Worm (Caenorhabditis elegans) whole organism, young adult: ENCODE results near the gene F59D12.2.
A peak's percentile ranks its signal among the peaks of the same experiment; 100 is the strongest.

Source experiments
- B0035.1 ChIP-seq: sonication (generic microtip); optimal IDR thresholded peaks from 2 replicates; lab custom pipeline; 2016; ENCODE audit warnings: missing genetic modification characterization, mild to moderate bottlenecking, missing compliant biosample characterization, missing genotype, missing genetic modification reagents
- C06A6.2 ChIP-seq: fragments of 200-800 bp; sonication (Bioruptor generic); conservative IDR thresholded peaks from 2 replicates; pipeline ENCODE4 v1.3.6; 2022; ENCODE audit warnings: missing genetic modification characterization, missing compliant biosample characterization
- C17E4.6 ChIP-seq: fragments of 200-800 bp; sonication (Bioruptor generic); IDR thresholded peaks from 2 replicates; pipeline ENCODE4 v1.3.6; 2022; ENCODE audit warnings: missing genetic modification reagents, missing genetic modification characterization, missing compliant biosample characterization
- F10E7.11 ChIP-seq: sonication (generic microtip); optimal IDR thresholded peaks from 2 replicates; lab custom pipeline; 2017; ENCODE audit warnings: mild to moderate bottlenecking, missing genetic modification characterization, moderate library complexity, missing compliant biosample characterization
- F23B12.7 ChIP-seq: sonication (generic microtip); optimal IDR thresholded peaks from 2 replicates; lab custom pipeline; 2017; ENCODE audit warnings: missing genetic modification characterization, mild to moderate bottlenecking, missing compliant biosample characterization, antibody characterized with exemption, moderate library complexity; ENCODE audit not compliant: insufficient read depth
- F33H1.4 ChIP-seq: fragments of 200-800 bp; sonication (Bioruptor generic); IDR thresholded peaks from 2 replicates; pipeline ENCODE4 v1.3.6; 2022; ENCODE audit warnings: missing genetic modification reagents, missing genetic modification characterization, missing compliant biosample characterization
- F39B2.1 ChIP-seq: fragments of 200-800 bp; sonication (Bioruptor generic); IDR thresholded peaks from 2 replicates; pipeline ENCODE4 v1.3.6; 2022; ENCODE audit warnings: missing genetic modification reagents, missing genetic modification characterization, missing compliant biosample characterization
- F57C9.4 ChIP-seq: sonication (generic microtip); optimal IDR thresholded peaks from 2 replicates; lab custom pipeline; 2017; ENCODE audit warnings: mild to moderate bottlenecking, missing genetic modification characterization, missing compliant biosample characterization
- K12H6.12 ChIP-seq: fragments of 200-800 bp; sonication (Bioruptor generic); optimal IDR thresholded peaks from 2 replicates; lab custom pipeline; 2018; ENCODE audit warnings: mild to moderate bottlenecking, missing genetic modification characterization, missing compliant biosample characterization
- Y53G8AR.9 ChIP-seq: fragments of 200-800 bp; sonication (Bioruptor generic); conservative IDR thresholded peaks from 2 replicates; pipeline ENCODE4 v1.3.6; 2022; ENCODE audit warnings: missing genetic modification reagents, missing genetic modification characterization, missing compliant biosample characterization
- Y67H2A.10 ChIP-seq: fragments of 200-800 bp; sonication (Bioruptor generic); conservative IDR thresholded peaks from 2 replicates; pipeline ENCODE4 v1.3.6; 2022; ENCODE audit warnings: missing genetic modification reagents, missing genetic modification characterization, missing compliant biosample characterization
- Y95B8A.8 ChIP-seq: fragments of 200-800 bp; sonication (Bioruptor generic); IDR thresholded peaks from 2 replicates; pipeline ENCODE4 v1.3.6; 2022; ENCODE audit warnings: missing genetic modification reagents, missing genetic modification characterization, missing compliant biosample characterization
- ZK185.1 ChIP-seq: sonication (generic microtip); optimal IDR thresholded peaks from 2 replicates; lab custom pipeline; 2016; ENCODE audit warnings: mild to moderate bottlenecking, missing genetic modification characterization, missing compliant biosample characterization; ENCODE audit not compliant: poor library complexity, severe bottlenecking
- ceh-27 ChIP-seq: fragments of 200-800 bp; sonication (Bioruptor generic); optimal IDR thresholded peaks from 2 replicates; lab custom pipeline; 2018; ENCODE audit warnings: mild to moderate bottlenecking, missing genetic modification characterization, moderate library complexity, missing compliant biosample characterization
- ceh-58 ChIP-seq: fragments of 200-800 bp; sonication (Bioruptor generic); IDR thresholded peaks from 2 replicates; pipeline ENCODE4 v1.3.6; 2022; ENCODE audit warnings: missing genetic modification characterization, missing compliant biosample characterization
- die-1 ChIP-seq: sonication (generic microtip); optimal IDR thresholded peaks from 2 replicates; lab custom pipeline; 2016; ENCODE audit warnings: missing genotype, mild to moderate bottlenecking, missing genetic modification characterization, missing compliant biosample characterization
- egrh-3 ChIP-seq: fragments of 200-800 bp; sonication (Bioruptor generic); IDR thresholded peaks from 2 replicates; pipeline ENCODE4 v1.3.6; 2022; ENCODE audit warnings: missing genetic modification reagents, missing genetic modification characterization, missing compliant biosample characterization
- gei-17 ChIP-seq: fragments of 200-800 bp; sonication (Bioruptor generic); optimal IDR thresholded peaks from 2 replicates; lab custom pipeline; 2018; ENCODE audit warnings: mild to moderate bottlenecking, missing genetic modification characterization, missing compliant biosample characterization
- hmg-1.2 ChIP-seq: fragments of 200-800 bp; sonication (Bioruptor generic); IDR thresholded peaks from 2 replicates; pipeline ENCODE4 v1.3.6; 2022; ENCODE audit warnings: missing genetic modification reagents, missing genetic modification characterization, missing compliant biosample characterization
- hmg-20 ChIP-seq: fragments of 200-800 bp; sonication (Bioruptor generic); IDR thresholded peaks from 2 replicates; pipeline ENCODE4 v1.3.6; 2022; ENCODE audit warnings: missing genetic modification reagents, missing genetic modification characterization, missing compliant biosample characterization
- hrde-1 ChIP-seq: sonication (generic microtip); optimal IDR thresholded peaks from 2 replicates; lab custom pipeline; 2016; ENCODE audit warnings: missing genetic modification characterization, mild to moderate bottlenecking, missing compliant biosample characterization, moderate library complexity, missing genotype, missing genetic modification reagents, borderline replicate concordance
- lin-35 ChIP-seq, 3 experiments: fragments of 150-350 bp in 2 of 3; sonication (generic microtip) in 1 of 3; optimal IDR thresholded peaks; 2 replicates each; lab custom pipeline; 2014 to 2018; ENCODE audit warnings: missing biosample characterization in 3 of 3, missing genetic modification characterization in 3 of 3, missing genetic modification reagents in 3 of 3
- lin-40 ChIP-seq: sonication (generic microtip); optimal IDR thresholded peaks from 2 replicates; lab custom pipeline; 2016; ENCODE audit warnings: missing genetic modification characterization, mild to moderate bottlenecking, missing compliant biosample characterization, missing genotype, missing genetic modification reagents
- lir-1 ChIP-seq: fragments of 200-800 bp; sonication (Bioruptor generic); conservative IDR thresholded peaks from 2 replicates; pipeline ENCODE4 v1.3.6; 2022; ENCODE audit warnings: missing genetic modification reagents, missing genetic modification characterization, missing compliant biosample characterization
- lsy-27 ChIP-seq: sonication (generic microtip); optimal IDR thresholded peaks from 2 replicates; lab custom pipeline; 2017; ENCODE audit warnings: missing genetic modification characterization, mild to moderate bottlenecking, missing compliant biosample characterization, antibody characterized with exemption, missing genotype, borderline replicate concordance; ENCODE audit not compliant: insufficient read depth
- madf-10 ChIP-seq: sonication (generic microtip); optimal IDR thresholded peaks from 2 replicates; lab custom pipeline; 2016; ENCODE audit warnings: mild to moderate bottlenecking, missing genetic modification characterization, missing compliant biosample characterization
- mxl-1 ChIP-seq: sonication (generic microtip); optimal IDR thresholded peaks from 2 replicates; lab custom pipeline; 2016; ENCODE audit warnings: missing genetic modification characterization, missing compliant biosample characterization
- nhr-120 ChIP-seq: fragments of 200-800 bp; sonication (Bioruptor generic); IDR thresholded peaks from 2 replicates; pipeline ENCODE4 v1.3.6; 2022; ENCODE audit warnings: missing genetic modification characterization, missing compliant biosample characterization
- nhr-179 ChIP-seq: sonication (generic microtip); optimal IDR thresholded peaks from 2 replicates; lab custom pipeline; 2016; ENCODE audit warnings: mild to moderate bottlenecking, missing genetic modification characterization, missing compliant biosample characterization
- nhr-27 ChIP-seq: fragments of 200-800 bp; sonication (Bioruptor generic); optimal IDR thresholded peaks from 2 replicates; lab custom pipeline; 2018; ENCODE audit warnings: mild to moderate bottlenecking, missing genetic modification characterization, moderate library complexity, missing compliant biosample characterization
- nhr-80 ChIP-seq: sonication (generic microtip); optimal IDR thresholded peaks from 2 replicates; lab custom pipeline; 2016; ENCODE audit warnings: missing genetic modification characterization, missing compliant biosample characterization
- pha-4 ChIP-seq: fragments of 150-350 bp; sonication (generic microtip); optimal IDR thresholded peaks from 2 replicates; lab custom pipeline; 2014; ENCODE audit warnings: missing biosample characterization, missing genetic modification reagents, missing genetic modification characterization
- repo-1 ChIP-seq: sonication (generic microtip); optimal IDR thresholded peaks from 2 replicates; lab custom pipeline; 2017; ENCODE audit warnings: mild to moderate bottlenecking, missing genetic modification characterization, missing compliant biosample characterization
- snpc-4 ChIP-seq, 5 experiments: fragments of 150-350 bp in 1 of 5; sonication (generic microtip) in 4 of 5; optimal IDR thresholded peaks; 2 replicates each; lab custom pipeline; 2014 to 2018; ENCODE audit warnings: missing genetic modification characterization in 5 of 5, missing biosample characterization in 3 of 5, antibody characterized with exemption in 2 of 5, mild to moderate bottlenecking in 2 of 5, missing compliant biosample characterization in 2 of 5, missing genotype in 2 of 5, moderate library complexity in 2 of 5, missing genetic modification reagents in 1 of 5
- tbx-9 ChIP-seq: sonication (generic microtip); optimal IDR thresholded peaks from 2 replicates; lab custom pipeline; 2016; ENCODE audit warnings: borderline replicate concordance, missing genetic modification characterization, inconsistent platforms, missing compliant biosample characterization
- zfh-2 ChIP-seq: fragments of 200-800 bp; sonication (Bioruptor generic); conservative IDR thresholded peaks from 2 replicates; pipeline ENCODE4 v1.3.6; 2022; ENCODE audit warnings: missing genetic modification reagents, missing genetic modification characterization, missing compliant biosample characterization
- ztf-18 ChIP-seq: sonication (generic microtip); optimal IDR thresholded peaks from 2 replicates; lab custom pipeline; 2016; ENCODE audit warnings: missing genotype, mild to moderate bottlenecking, missing genetic modification characterization, missing compliant biosample characterization
- ztf-22 ChIP-seq: fragments of 200-800 bp; sonication (Bioruptor generic); optimal IDR thresholded peaks from 2 replicates; lab custom pipeline; 2018; ENCODE audit warnings: mild to moderate bottlenecking, missing genetic modification characterization, moderate library complexity, missing compliant biosample characterization
- ztf-3 ChIP-seq: fragments of 200-800 bp; sonication (Bioruptor generic); optimal IDR thresholded peaks from 2 replicates; lab custom pipeline; 2018; ENCODE audit warnings: mild to moderate bottlenecking, missing genetic modification characterization, missing compliant biosample characterization
- ztf-6 ChIP-seq: fragments of 200-800 bp; sonication (Bioruptor generic); IDR thresholded peaks from 2 replicates; pipeline ENCODE4 v1.3.6; 2022; ENCODE audit warnings: missing genetic modification reagents, missing genetic modification characterization, missing compliant biosample characterization

F59D12.2 gene

ce11 chrX:15668053-15668599 is 7.4 kb downstream of the F59D12.2 start:
- TF ChIP-seq ceh-27 (peak; percentile 48), lsy-27 (tag; lab: Kevin White, UChicago) (no peak), ztf-3 (GFP tag; lab: Kevin White, UChicago) (peak; percentile 51), nhr-120 (GFP tag; lab: Robert Waterston, UW) (no peak), nhr-27 (peak; percentile 2), Y53G8AR.9 (GFP tag; lab: Robert Waterston, UW) (no peak), lir-1 (GFP tag; lab: Robert Waterston, UW) (0 out of 2 replicates have a peak, but pooled peaks have one; percentile 25), egrh-3 (GFP tag; lab: Robert Waterston, UW) (peak; percentile 57; the same call in 1 of the 2 replicates), ztf-22 (GFP tag; lab: Kevin White, UChicago) (no peak), snpc-4 (GFP tag; optimal IDR thresholded peaks at IDR 0.05; lab: Kevin White, UChicago) (no peak), snpc-4 (tag; optimal IDR thresholded peaks at IDR 0.05; lab: Kevin White, UChicago) (peak in 2 of 4 experiments; percentile 38 to 64), mxl-1 (tag; lab: Kevin White, UChicago) (no peak)

- TF ChIP-seq K12H6.12 (no peak), F33H1.4 (GFP tag; lab: Robert Waterston, UW) (no peak), zfh-2 (peak; percentile 39; the same call in 1 of the 2 replicates), C17E4.6 (no peak), gei-17 (no peak), Y67H2A.10 (GFP tag; lab: Robert Waterston, UW) (no peak)
- TF ChIP-seq, all 124 proteins: peak for 1
Measured at ce11 chrX:15666169-15666811, 9.2 kb downstream of the F59D12.2 start, which contains the start of gene pcdr-1. TSS of gene pcdr-1 (plus strand) at chrX:15666761.

- TF ChIP-seq ceh-58: no peak
- no peak for TF ChIP-seq Y95B8A.8 (GFP tag; lab: Robert Waterston, UW)
- no peak for TF ChIP-seq snpc-4 (GFP tag; optimal IDR thresholded peaks at IDR 0.05; lab: Kevin White, UChicago)
- peak in 2 of 4 experiments; percentile 88 to 89 for TF ChIP-seq snpc-4 (tag; optimal IDR thresholded peaks at IDR 0.05; lab: Kevin White, UChicago)
- TF ChIP-seq hmg-1.2: no peak; the same call in none of the 2 replicates
- TF ChIP-seq repo-1 (tag; lab: Kevin White, UChicago): no peak
- TF ChIP-seq F23B12.7 (tag; lab: Kevin White, UChicago): no peak
- TF ChIP-seq ZK185.1 (tag; lab: Kevin White, UChicago): no peak
Measured at ce11 chrX:15663740-15664139, 11.8 kb downstream of the F59D12.2 start.

ce11 chrX:15659561-15659960 is 16.0 kb downstream of the F59D12.2 start:
- TF ChIP-seq nhr-27 (no peak), ZK185.1 (tag; lab: Kevin White, UChicago) (no peak), F39B2.1 (no peak), F10E7.11 (tag; lab: Kevin White, UChicago) (no peak), die-1 (tag; lab: Kevin White, UChicago) (no peak)

- no peak for TF ChIP-seq hmg-20 (GFP tag; lab: Robert Waterston, UW)
- no peak for TF ChIP-seq ztf-6
- TF ChIP-seq B0035.1 (tag; lab: Kevin White, UChicago): no peak
- no peak for TF ChIP-seq nhr-179
- no peak for TF ChIP-seq pha-4
- no peak for TF ChIP-seq lin-40 (tag; lab: Kevin White, UChicago)
- TF ChIP-seq nhr-80: no peak
- no peak for TF ChIP-seq F57C9.4 (tag; lab: Kevin White, UChicago)
- TF ChIP-seq tbx-9 (tag; lab: Kevin White, UChicago): no peak
- no peak for TF ChIP-seq ztf-18 (tag; lab: Kevin White, UChicago)
- no peak for TF ChIP-seq C06A6.2
- no peak for TF ChIP-seq madf-10 (tag; lab: Kevin White, UChicago)
- TF ChIP-seq Y95B8A.8 (GFP tag; lab: Robert Waterston, UW): no peak
- no peak for TF ChIP-seq hrde-1 (tag; lab: Kevin White, UChicago)
- no peak for TF ChIP-seq lin-35 (GFP tag; optimal IDR thresholded peaks at IDR 0.05; lab: Kevin White, UChicago)
Measured at ce11 chrX:15657773-15658172, 17.7 kb downstream of the F59D12.2 start.
